Fruit fly (Drosophila melanogaster) whole organism, embryonic: ENCODE results near the gene CG2691.

ENCODE experiments used
- Atf3 ChIP-seq: fragments of 200-800 bp; sonication (Bioruptor generic); optimal IDR thresholded peaks from 3 replicates; lab custom pipeline; 2016; ENCODE audit warnings: missing biosample characterization, missing genetic modification characterization
- Awh ChIP-seq: fragments of 200-800 bp; sonication (Bioruptor generic); IDR thresholded peaks from 2 replicates; pipeline ENCODE4, ENCODE4 v1.3.6; 2022; ENCODE audit warnings: missing biosample characterization, missing genetic modification characterization
- CG10147 ChIP-seq: fragments of 200-800 bp; sonication (Bioruptor generic); optimal IDR thresholded peaks from 2 replicates; lab custom pipeline; 2019; ENCODE audit warnings: missing biosample characterization, mild to moderate bottlenecking, missing genetic modification characterization, moderate library complexity
- CG10209 ChIP-seq: fragments of 200-800 bp; sonication (Bioruptor generic); optimal IDR thresholded peaks from 3 replicates; lab custom pipeline; 2017; ENCODE audit warnings: missing biosample characterization, mild to moderate bottlenecking, missing genetic modification characterization, missing genetic modification reagents
- CG10267 ChIP-seq: fragments of 200-800 bp; sonication (Bioruptor generic); optimal IDR thresholded peaks from 2 replicates; lab custom pipeline; 2018; ENCODE audit warnings: missing biosample characterization, mild to moderate bottlenecking, missing genetic modification characterization, moderate library complexity
- CG10274 ChIP-seq: fragments of 200-800 bp; sonication (Bioruptor generic); optimal IDR thresholded peaks from 3 replicates; lab custom pipeline; 2017; ENCODE audit warnings: missing biosample characterization, mild to moderate bottlenecking, missing genetic modification characterization
- CG10565 ChIP-seq: fragments of 200-800 bp; sonication (Bioruptor generic); optimal IDR thresholded peaks from 3 replicates; lab custom pipeline; 2016; ENCODE audit warnings: missing biosample characterization, mild to moderate bottlenecking, missing genetic modification characterization
- CG12071 ChIP-seq: fragments of 200-800 bp; sonication (Bioruptor generic); optimal IDR thresholded peaks from 3 replicates; lab custom pipeline; 2018; ENCODE audit warnings: missing biosample characterization, mild to moderate bottlenecking, missing genetic modification characterization
- CG1233 ChIP-seq: fragments of 200-800 bp; sonication (Bioruptor generic); optimal IDR thresholded peaks from 4 replicates; lab custom pipeline; 2018; ENCODE audit warnings: missing biosample characterization, mild to moderate bottlenecking, missing genetic modification characterization
- CG12391 ChIP-seq: fragments of 200-800 bp; sonication (Bioruptor generic); optimal IDR thresholded peaks from 3 replicates; lab custom pipeline; 2018; ENCODE audit warnings: missing biosample characterization, mild to moderate bottlenecking, missing genetic modification characterization, moderate library complexity
- CG13123 ChIP-seq: fragments of 200-800 bp; sonication (Bioruptor generic); optimal IDR thresholded peaks from 2 replicates; lab custom pipeline; 2016; ENCODE audit warnings: missing biosample characterization, missing genetic modification characterization
- CG15514 ChIP-seq: fragments of 200-800 bp; sonication (Bioruptor generic); optimal IDR thresholded peaks from 3 replicates; lab custom pipeline; 2017; ENCODE audit warnings: missing biosample characterization, missing genetic modification characterization, mild to moderate bottlenecking, moderate library complexity, missing genetic modification reagents
- CG16815 ChIP-seq: fragments of 200-800 bp; sonication (Bioruptor generic); optimal IDR thresholded peaks from 3 replicates; lab custom pipeline; 2017; ENCODE audit warnings: missing biosample characterization, mild to moderate bottlenecking, missing genetic modification characterization
- CG18011 ChIP-seq: fragments of 200-800 bp; sonication (Bioruptor generic); optimal IDR thresholded peaks from 2 replicates; lab custom pipeline; 2017; ENCODE audit warnings: missing biosample characterization, missing genetic modification characterization, mild to moderate bottlenecking, moderate library complexity, missing genotype
- CG1832 ChIP-seq: fragments of 200-800 bp; sonication (Bioruptor generic); optimal IDR thresholded peaks from 2 replicates; lab custom pipeline; 2017; ENCODE audit warnings: missing biosample characterization, mild to moderate bottlenecking, missing genetic modification characterization, inconsistent platforms
- CG2875 ChIP-seq: fragments of 200-800 bp; sonication (Bioruptor generic); optimal IDR thresholded peaks from 2 replicates; lab custom pipeline; 2017; ENCODE audit warnings: missing biosample characterization, mild to moderate bottlenecking, missing genetic modification characterization, missing genetic modification reagents
- CG32772 ChIP-seq: fragments of 200-800 bp; sonication (Bioruptor generic); IDR thresholded peaks from 2 replicates; pipeline ENCODE4 v1.3.6; 2022; ENCODE audit warnings: missing biosample characterization, missing genetic modification characterization
- CG33557 ChIP-seq: fragments of 200-800 bp; sonication (Bioruptor generic); optimal IDR thresholded peaks from 2 replicates; lab custom pipeline; 2019; ENCODE audit warnings: missing biosample characterization, mild to moderate bottlenecking, missing genetic modification characterization, moderate library complexity
- CG6175 ChIP-seq: fragments of 200-800 bp; sonication (Bioruptor generic); IDR thresholded peaks from 3 replicates; pipeline ENCODE4 v1.3.6; 2022; ENCODE audit warnings: missing biosample characterization, missing genetic modification characterization
- CG6765 ChIP-seq: fragments of 200-800 bp; sonication (Bioruptor generic); optimal IDR thresholded peaks from 3 replicates; lab custom pipeline; 2017; ENCODE audit warnings: missing biosample characterization, mild to moderate bottlenecking, missing genetic modification characterization
- CG8388 ChIP-seq: fragments of 200-800 bp; sonication (Bioruptor generic); optimal IDR thresholded peaks from 2 replicates; lab custom pipeline; 2019; ENCODE audit warnings: missing biosample characterization, mild to moderate bottlenecking, missing genetic modification characterization, moderate library complexity
- CG8924 ChIP-seq: fragments of 200-800 bp; optimal IDR thresholded peaks from 3 replicates; lab custom pipeline; 2019; ENCODE audit warnings: missing biosample characterization, mild to moderate bottlenecking, missing genetic modification characterization, moderate library complexity
- CG9817 ChIP-seq: fragments of 200-800 bp; sonication (Bioruptor generic); optimal IDR thresholded peaks from 2 replicates; lab custom pipeline; 2018; ENCODE audit warnings: missing biosample characterization, mild to moderate bottlenecking, missing genetic modification characterization, moderate library complexity
- D19A ChIP-seq: fragments of 200-800 bp; optimal IDR thresholded peaks from 3 replicates; lab custom pipeline; 2019; ENCODE audit warnings: missing biosample characterization, mild to moderate bottlenecking, missing genetic modification characterization, moderate library complexity
- Dp ChIP-seq: fragments of 200-800 bp; sonication (Bioruptor generic); optimal IDR thresholded peaks from 2 replicates; lab custom pipeline; 2018; ENCODE audit warnings: missing biosample characterization, mild to moderate bottlenecking, missing genetic modification characterization, moderate library complexity
- Hr39 ChIP-seq: fragments of >200 bp; optimal IDR thresholded peaks from 2 replicates; lab custom pipeline; 2017
- Kr ChIP-seq: fragments of 200-800 bp; sonication (Bioruptor generic); optimal IDR thresholded peaks from 2 replicates; lab custom pipeline; 2017; ENCODE audit warnings: missing biosample characterization, mild to moderate bottlenecking, missing genetic modification characterization
- Lhr ChIP-seq: fragments of 200-800 bp; sonication (Bioruptor generic); optimal IDR thresholded peaks from 3 replicates; lab custom pipeline; 2017; ENCODE audit warnings: mild to moderate bottlenecking, missing biosample characterization, missing genetic modification reagents, missing genetic modification characterization
- Mes4 ChIP-seq: fragments of 200-800 bp; sonication (Bioruptor generic); optimal IDR thresholded peaks from 2 replicates; lab custom pipeline; 2016; ENCODE audit warnings: missing biosample characterization, missing genetic modification characterization
- Side ChIP-seq: fragments of 200-800 bp; sonication (Bioruptor generic); optimal IDR thresholded peaks from 2 replicates; lab custom pipeline; 2016; ENCODE audit warnings: missing biosample characterization, missing genetic modification characterization
- Spps ChIP-seq: fragments of 200-800 bp; sonication (Bioruptor generic); optimal IDR thresholded peaks from 2 replicates; lab custom pipeline; 2018; ENCODE audit warnings: missing biosample characterization, mild to moderate bottlenecking, missing genetic modification characterization
- YL-1 ChIP-seq: fragments of 200-800 bp; sonication (Bioruptor generic); optimal IDR thresholded peaks from 3 replicates; lab custom pipeline; 2017; ENCODE audit warnings: missing biosample characterization, mild to moderate bottlenecking, missing genetic modification characterization
- al ChIP-seq: fragments of 200-800 bp; sonication (Bioruptor generic); IDR thresholded peaks from 2 replicates; pipeline ENCODE4 v1.3.6; 2022; ENCODE audit warnings: missing biosample characterization, missing genetic modification characterization
- ase ChIP-seq: fragments of 200-800 bp; sonication (Bioruptor generic); IDR thresholded peaks from 3 replicates; pipeline ENCODE4 v1.3.6; 2022; ENCODE audit warnings: missing biosample characterization, missing genetic modification characterization
- br ChIP-seq: fragments of >200 bp; optimal IDR thresholded peaks from 2 replicates; lab custom pipeline; 2017
- cg ChIP-seq: fragments of 200-800 bp; sonication (Bioruptor generic); optimal IDR thresholded peaks from 3 replicates; lab custom pipeline; 2019; ENCODE audit warnings: missing biosample characterization, mild to moderate bottlenecking, missing genetic modification characterization, moderate library complexity
- chm ChIP-seq: fragments of 200-800 bp; sonication (Bioruptor generic); IDR thresholded peaks from 2 replicates; pipeline ENCODE4 v1.3.6; 2022; ENCODE audit warnings: missing biosample characterization, missing genetic modification characterization
- ftz-f1 ChIP-seq: fragments of 200-800 bp; sonication (Bioruptor generic); optimal IDR thresholded peaks from 2 replicates; lab custom pipeline; 2016; ENCODE audit warnings: missing biosample characterization, missing genetic modification characterization
- gsb ChIP-seq: fragments of 200-800 bp; sonication (Bioruptor generic); IDR thresholded peaks from 2 replicates; pipeline ENCODE4 v1.3.6; 2022; ENCODE audit warnings: missing biosample characterization, missing genetic modification characterization
- hb ChIP-seq: fragments of 200-800 bp; sonication (Bioruptor generic); IDR thresholded peaks from 3 replicates; pipeline ENCODE4 v1.3.6; 2022; ENCODE audit warnings: missing biosample characterization, missing genetic modification characterization; ENCODE audit not compliant: partially characterized antibody
- inv ChIP-seq: fragments of 200-800 bp; sonication (Bioruptor generic); IDR thresholded peaks from 2 replicates; pipeline ENCODE4 v1.3.6; 2022; ENCODE audit warnings: missing biosample characterization, missing genetic modification characterization; ENCODE audit not compliant: partially characterized antibody
- nmo ChIP-seq: fragments of 200-800 bp; sonication (Bioruptor generic); optimal IDR thresholded peaks from 2 replicates; lab custom pipeline; 2018; ENCODE audit warnings: missing biosample characterization, mild to moderate bottlenecking, missing genetic modification characterization, moderate library complexity
- onecut ChIP-seq: fragments of 200-800 bp; sonication (Bioruptor generic); IDR thresholded peaks from 2 replicates; pipeline ENCODE4 v1.3.6; 2022; ENCODE audit warnings: missing biosample characterization, missing genetic modification characterization
- repo ChIP-seq: fragments of 200-800 bp; sonication (Bioruptor generic); optimal IDR thresholded peaks from 2 replicates; lab custom pipeline; 2016; ENCODE audit warnings: missing biosample characterization, missing genetic modification characterization
- tgo ChIP-seq: fragments of 200-800 bp; sonication (Bioruptor generic); IDR thresholded peaks from 3 replicates; pipeline ENCODE4 v1.3.6; 2022; ENCODE audit warnings: missing biosample characterization, missing genetic modification characterization
- tll ChIP-seq, 2 experiments: fragments of 200-800 bp in 1 of 2; fragments of >200 bp in 1 of 2; sonication (Bioruptor generic) in 1 of 2; optimal IDR thresholded peaks; 2 replicates each; lab custom pipeline; 2017 to 2019; ENCODE audit warnings: missing biosample characterization in 2 of 2, missing genetic modification characterization in 2 of 2, mild to moderate bottlenecking in 1 of 2, moderate library complexity in 1 of 2
- trem ChIP-seq: fragments of 200-800 bp; optimal IDR thresholded peaks from 3 replicates; lab custom pipeline; 2019; ENCODE audit warnings: missing biosample characterization, mild to moderate bottlenecking, missing genetic modification characterization, moderate library complexity
- tx ChIP-seq: fragments of 200-800 bp; sonication (Bioruptor generic); optimal IDR thresholded peaks from 2 replicates; lab custom pipeline; 2016; ENCODE audit warnings: missing biosample characterization, missing genetic modification characterization
- wdn ChIP-seq: fragments of 200-800 bp; sonication (Bioruptor generic); IDR thresholded peaks from 2 replicates; pipeline ENCODE4 v1.3.6; 2022; ENCODE audit warnings: missing biosample characterization, missing genetic modification characterization

Gene CG2691

DNA sequence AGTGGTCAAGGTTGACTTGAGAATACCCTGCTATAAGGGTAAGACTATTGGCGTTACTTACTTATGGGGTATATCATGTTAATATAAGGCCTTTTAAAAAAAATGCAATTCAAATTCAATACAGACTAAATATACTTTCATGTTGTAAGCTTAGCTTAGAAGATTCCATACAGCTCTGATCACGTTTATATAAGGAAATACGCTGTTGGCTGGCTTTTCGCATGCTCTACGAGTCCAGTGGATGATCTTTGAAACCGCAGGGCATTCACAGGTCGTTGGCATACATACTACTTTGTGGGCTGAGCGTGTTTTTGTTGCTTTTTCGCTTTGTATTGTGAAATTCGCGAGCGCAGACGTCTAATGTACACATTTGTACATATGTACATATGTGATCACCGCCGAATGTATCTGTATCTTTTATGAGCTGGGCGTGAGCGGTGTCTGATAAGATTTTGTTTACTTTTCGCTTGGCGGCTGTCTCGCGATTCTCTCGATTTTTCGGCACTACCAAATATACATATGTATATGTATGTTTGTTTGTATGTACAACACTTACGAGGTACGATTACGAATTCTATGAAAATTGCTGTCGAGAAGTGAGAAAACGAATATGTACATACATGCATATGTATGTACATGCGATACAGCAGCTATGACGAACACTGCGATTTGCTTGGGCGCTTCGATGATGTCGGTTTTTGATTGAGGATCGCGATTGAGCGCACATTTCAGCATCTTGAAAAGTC is 10.2 kb upstream of the CG2691 start (continued):
- TF ChIP-seq CG32772 (GFP tag; lab: Robert Waterston, UW) (no peak), Dp (GFP tag; lab: Kevin White, UChicago) (no peak), repo (GFP tag; lab: Kevin White, UChicago) (no peak), ase (GFP tag; lab: Robert Waterston, UW) (no peak), CG6175 (GFP tag; lab: Robert Waterston, UW) (no peak), Atf3 (GFP tag; lab: Kevin White, UChicago) (peak; percentile 25), Kr (no peak), Side (GFP tag; lab: Kevin White, UChicago) (peak; percentile 45), CG10147 (GFP tag; lab: Kevin White, UChicago) (peak; percentile 61), CG6765 (GFP tag; lab: Kevin White, UChicago) (peak; percentile 65), Awh (GFP tag; lab: Robert Waterston, UW) (peak; percentile 61; the same call in 1 of the 2 replicates), CG8924 (peak; percentile 6), tx (GFP tag; lab: Kevin White, UChicago) (peak; percentile 30), D19A (peak; percentile 90), tll (GFP tag; optimal IDR thresholded peaks at IDR 0.05; lab: Kevin White, UChicago) (peak in 1 of 2 experiments; percentile 38), CG9817 (tag; lab: Kevin White, UChicago) (peak; percentile 41), trem (tag; lab: Kevin White, UChicago) (no peak), CG10274 (peak; percentile 91), inv (GFP tag; lab: Robert Waterston, UW) (no peak), CG10267 (tag; lab: Kevin White, UChicago) (no peak), YL-1 (GFP tag; lab: Kevin White, UChicago) (peak; percentile 39), CG1832 (GFP tag; lab: Kevin White, UChicago) (no peak), gsb (GFP tag; lab: Robert Waterston, UW) (peak; percentile 25; the same call in 1 of the 2 replicates), Hr39 (lab: Kevin White, UChicago) (no peak), al (GFP tag; lab: Robert Waterston, UW) (peak; percentile 40), CG10565 (GFP tag; lab: Kevin White, UChicago) (no peak), CG16815 (GFP tag; lab: Kevin White, UChicago) (peak; percentile 29), CG12071 (GFP tag; lab: Kevin White, UChicago) (peak; percentile 66), br (lab: Kevin White, UChicago) (no peak), wdn (GFP tag; lab: Robert Waterston, UW) (no peak; the same call in 1 of the 2 replicates), CG8388 (no peak), onecut (peak; percentile 39; the same call in 1 of the 2 replicates), Spps (tag; lab: Kevin White, UChicago) (no peak), tgo (no peak), CG13123 (GFP tag; lab: Kevin White, UChicago) (no peak), Mes4 (peak; percentile 2), cg (GFP tag; lab: Kevin White, UChicago) (peak; percentile 36), Lhr (GFP tag; lab: Kevin White, UChicago) (no peak), CG2875 (GFP tag; lab: Kevin White, UChicago) (peak; percentile 40), hb (no peak), CG15514 (GFP tag; lab: Kevin White, UChicago) (peak; percentile 55), CG18011 (GFP tag; lab: Kevin White, UChicago) (no peak), CG33557 (GFP tag; lab: Kevin White, UChicago) (peak; percentile 3), nmo (GFP tag; lab: Kevin White, UChicago) (peak; percentile 19), CG1233 (GFP tag; lab: Kevin White, UChicago) (peak; percentile 32), CG10209 (GFP tag; lab: Kevin White, UChicago) (peak; percentile 63), ftz-f1 (GFP tag; lab: Kevin White, UChicago) (peak; percentile 55), CG12391 (tag; lab: Kevin White, UChicago) (no peak), chm (GFP tag; lab: Robert Waterston, UW) (no peak)
